Worm (Caenorhabditis elegans): ENCODE data around the gene K10D2.8.

Gene K10D2.8

ce11 chrIII:5183372-5183771 is 5.2 kb upstream of the K10D2.8 start (continued):
- TF ChIP-seq hrde-1 (tag; optimal IDR thresholded peaks at IDR 0.05; ENCODE audit: borderline replicate concordance) = no peak
- TF ChIP-seq B0261.1 (tag; optimal IDR thresholded peaks at IDR 0.05) = no peak
- TF ChIP-seq nhr-179 (tag; optimal IDR thresholded peaks at IDR 0.05) = no peak

DNA sequence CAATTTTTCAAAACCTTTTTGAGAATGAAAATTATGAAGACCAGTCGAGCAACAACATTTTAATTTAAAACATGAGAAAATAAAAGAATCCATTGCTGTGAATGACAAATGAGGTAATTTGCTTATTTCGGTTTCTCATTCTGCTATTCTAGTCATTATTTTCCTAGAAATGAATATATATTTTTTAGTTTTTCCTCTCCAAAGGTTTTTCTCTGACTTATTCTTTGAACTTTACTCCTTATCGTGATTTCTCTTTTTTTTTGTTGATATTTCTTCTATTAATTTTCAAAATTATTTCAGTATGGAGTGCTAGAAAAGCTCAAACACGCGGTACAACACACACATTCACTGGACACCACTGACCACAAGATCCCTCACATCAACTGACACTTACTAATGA is 2.9 kb upstream of the K10D2.8 start, which contains the start of gene pup-2:
pup-2 (plus strand) TSS at position 301 of the 400 bp plus-strand sequence.
- no peak for TF ChIP-seq pha-4 (tag; optimal IDR thresholded peaks at IDR 0.05)
- no peak for TF ChIP-seq ama-1 (optimal IDR thresholded peaks at IDR 0.05)
- TF ChIP-seq ama-1 (GFP tag; optimal IDR thresholded peaks at IDR 0.05) = no peak
- no peak for TF ChIP-seq him-1 (tag; optimal IDR thresholded peaks at IDR 0.05)
- no peak for TF ChIP-seq hlh-12 (tag; optimal IDR thresholded peaks at IDR 0.05)
- TF ChIP-seq egl-44 (GFP tag; IDR thresholded peaks at IDR 0.05) = no peak
- TF ChIP-seq snpc-1.3 (tag; optimal IDR thresholded peaks at IDR 0.05; ENCODE audit: insufficient read depth) = no peak
- TF ChIP-seq F10E7.11 (tag; optimal IDR thresholded peaks at IDR 0.05) = no peak
- TF ChIP-seq K11D2.4 (GFP tag; IDR thresholded peaks at IDR 0.05) = no peak
- no peak for TF ChIP-seq mcd-1 (GFP tag; IDR thresholded peaks at IDR 0.05)
- no peak for TF ChIP-seq lir-1 (GFP tag; conservative IDR thresholded peaks at IDR 0.05)
- no peak for TF ChIP-seq ztf-18 (tag; optimal IDR thresholded peaks at IDR 0.05)
- no peak for TF ChIP-seq sea-2 (GFP tag; IDR thresholded peaks at IDR 0.05)
- no peak for TF ChIP-seq C17E4.6 (GFP tag; IDR thresholded peaks at IDR 0.05)
- TF ChIP-seq let-607 (tag; optimal IDR thresholded peaks at IDR 0.05) = no peak
- no peak for TF ChIP-seq mxl-1 (tag; optimal IDR thresholded peaks at IDR 0.05)
- TF ChIP-seq ztf-28 (GFP tag; IDR thresholded peaks at IDR 0.05) = no peak
- TF ChIP-seq zim-3 (tag; optimal IDR thresholded peaks at IDR 0.05) = no peak
- TF ChIP-seq hmg-20 (GFP tag; IDR thresholded peaks at IDR 0.05) = no peak
- TF ChIP-seq cebp-2 (GFP tag; IDR thresholded peaks at IDR 0.05) = no peak
- no peak for TF ChIP-seq B0019.2 (GFP tag; conservative IDR thresholded peaks at IDR 0.05)

ce11 chrIII:5190179-5190578 is 1.7 kb downstream of the K10D2.8 start:
- no peak for TF ChIP-seq C17E4.6 (GFP tag; IDR thresholded peaks at IDR 0.05)
- no peak for TF ChIP-seq T07F8.4 (tag; optimal IDR thresholded peaks at IDR 0.05)
- peak; percentile 80 for TF ChIP-seq lin-54 (GFP tag; optimal IDR thresholded peaks at IDR 0.05)
- TF ChIP-seq lag-1 (GFP tag; IDR thresholded peaks at IDR 0.05) = no peak
- no peak for TF ChIP-seq mxl-1 (tag; optimal IDR thresholded peaks at IDR 0.05)
- peak; percentile 26 for TF ChIP-seq unc-130 (GFP tag; optimal IDR thresholded peaks at IDR 0.05)
- peak; percentile 37 for TF ChIP-seq F33H1.4 (GFP tag; IDR thresholded peaks at IDR 0.05)
- no peak for TF ChIP-seq mes-4 (tag; optimal IDR thresholded peaks at IDR 0.05)
- TF ChIP-seq mcd-1 (GFP tag; IDR thresholded peaks at IDR 0.05) = 0 out of 2 replicates have a peak, but pooled peaks have one; percentile 28
- TF ChIP-seq attf-5 (GFP tag; optimal IDR thresholded peaks at IDR 0.05) = no peak
- no peak for TF ChIP-seq pha-4 (tag; optimal IDR thresholded peaks at IDR 0.05)
- TF ChIP-seq madf-6 (GFP tag; IDR thresholded peaks at IDR 0.05) = peak; percentile 63
- no peak for TF ChIP-seq dpl-1 (GFP tag; optimal IDR thresholded peaks at IDR 0.05)
- TF ChIP-seq ceh-27 (GFP tag; optimal IDR thresholded peaks at IDR 0.05) = no peak
- TF ChIP-seq lsy-27 (tag; optimal IDR thresholded peaks at IDR 0.05; ENCODE audit: borderline replicate concordance, insufficient read depth) = no peak
- TF ChIP-seq lin-35 (GFP tag; optimal IDR thresholded peaks at IDR 0.05) = peak in 1 of 3 experiments; percentile 16
- TF ChIP-seq him-1 (tag; optimal IDR thresholded peaks at IDR 0.05) = no peak
- TF ChIP-seq snpc-1.3 (tag; optimal IDR thresholded peaks at IDR 0.05; ENCODE audit: insufficient read depth) = no peak
- TF ChIP-seq unc-62 (GFP tag; optimal IDR thresholded peaks at IDR 0.05) = no peak
- peak; percentile 42 for TF ChIP-seq efl-1 (GFP tag; optimal IDR thresholded peaks at IDR 0.05)
- no peak for TF ChIP-seq bed-1 (GFP tag; IDR thresholded peaks at IDR 0.05)
- TF ChIP-seq madf-8 (GFP tag; conservative IDR thresholded peaks at IDR 0.05) = no peak
- no peak for TF ChIP-seq gei-17 (GFP tag; optimal IDR thresholded peaks at IDR 0.05)
- no peak for TF ChIP-seq snpc-4 (GFP tag; optimal IDR thresholded peaks at IDR 0.05)
- TF ChIP-seq snpc-4 (tag; optimal IDR thresholded peaks at IDR 0.05) = no peak
- no peak for TF ChIP-seq athp-1 (tag; optimal IDR thresholded peaks at IDR 0.05)
- no peak for TF ChIP-seq sptf-2 (GFP tag; optimal IDR thresholded peaks at IDR 0.05)
- no peak for TF ChIP-seq let-526 (GFP tag; IDR thresholded peaks at IDR 0.05)
- no peak for TF ChIP-seq ztf-6 (GFP tag; IDR thresholded peaks at IDR 0.05)
